Worm (Caenorhabditis elegans) whole organism, L3 larva: ENCODE data around the gene F38E11.6.

Source experiments
- elt-1 ChIP-seq: fragments of 150-350 bp; optimal IDR thresholded peaks from 2 replicates; lab custom pipeline; 2014; ENCODE audit warnings: missing biosample characterization, missing genetic modification characterization
- fkh-10 ChIP-seq: sonication (generic microtip); optimal IDR thresholded peaks from 2 replicates; lab custom pipeline; 2017; ENCODE audit warnings: missing biosample characterization, missing genetic modification reagents, missing genetic modification characterization
- lin-15B ChIP-seq: fragments of 150-350 bp; optimal IDR thresholded peaks from 2 replicates; lab custom pipeline; 2014; ENCODE audit warnings: missing biosample characterization, missing genetic modification characterization
- nhr-12 ChIP-seq: fragments of 150-350 bp; optimal IDR thresholded peaks from 2 replicates; lab custom pipeline; 2014; ENCODE audit warnings: missing biosample characterization, missing genetic modification characterization
- nhr-237 ChIP-seq: fragments of 150-350 bp; optimal IDR thresholded peaks from 2 replicates; lab custom pipeline; 2014; ENCODE audit warnings: missing biosample characterization, missing genetic modification characterization
- unc-62 ChIP-seq: fragments of 150-350 bp; sonication (generic microtip); optimal IDR thresholded peaks from 4 replicates; lab custom pipeline; 2014; ENCODE audit warnings: missing biosample characterization, missing genetic modification reagents, missing genetic modification characterization

- TF ChIP-seq elt-1 (tag; lab: Kevin White, UChicago) (no peak), lin-15B (tag; lab: Kevin White, UChicago) (no peak), nhr-237 (tag; lab: Kevin White, UChicago) (no peak), fkh-10 (no peak), unc-62 (GFP tag; lab: Kevin White, UChicago) (no peak), nhr-12 (tag; lab: Kevin White, UChicago) (no peak)
Measured at ce11 chrIV:9480936-9481335, 13.6 kb upstream of the F38E11.6 start, which contains the start of gene cng-3.
